Comparison of ENCODE assay signal across 4 worm cellular contexts in the genomic region with DNA sequence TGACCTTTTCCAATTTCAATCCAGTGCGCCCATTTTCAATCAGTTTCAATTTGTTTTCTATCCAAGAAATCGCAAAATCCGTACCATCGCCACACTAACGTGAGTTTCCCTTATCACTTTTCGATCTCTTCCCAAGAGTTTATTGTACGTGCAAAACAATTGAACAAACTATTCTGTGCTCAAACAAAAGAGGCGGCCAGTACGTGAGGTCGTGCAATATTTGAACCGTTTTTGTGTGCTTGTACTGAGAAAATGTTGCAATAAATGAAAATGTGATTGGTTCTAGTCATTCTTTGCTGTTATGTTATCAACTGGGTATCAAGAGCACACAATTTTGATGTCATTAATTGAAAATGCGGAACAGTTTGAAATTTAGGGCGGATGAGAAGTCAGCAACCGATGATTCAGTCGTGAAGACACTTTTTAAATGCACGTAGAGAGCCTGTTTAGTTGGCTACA.
A peak's percentile ranks its signal among the peaks of the same experiment; 100 is the strongest.
TF ChIP-seq lines count a peak whose summit lies in the region.

A gene (plus strand): TSS at position 51 of the 459 bp plus-strand sequence.

TF ChIP-seq in whole organism, L1 larva, 84 proteins besides CTCF, POLR2A, EP300 and RAD21:
- TF ChIP-seq skn-1 (tag; optimal IDR thresholded peaks at IDR 0.05; lab: Kevin White, UChicago) (no peak), nhr-71 (tag; optimal IDR thresholded peaks at IDR 0.05; lab: Kevin White, UChicago) (no peak), zag-1 (tag; optimal IDR thresholded peaks at IDR 0.05; lab: Kevin White, UChicago) (no peak), tlp-1 (tag; optimal IDR thresholded peaks at IDR 0.05; lab: Kevin White, UChicago) (no peak), ceh-63 (GFP tag; optimal IDR thresholded peaks at IDR 0.05; lab: Kevin White, UChicago) (no peak), nhr-20 (tag; optimal IDR thresholded peaks at IDR 0.05; lab: Kevin White, UChicago) (peak; percentile 43), lin-35 (GFP tag; optimal IDR thresholded peaks at IDR 0.05; lab: Kevin White, UChicago) (peak in 1 of 2 experiments; percentile 26), efl-3 (GFP tag; optimal IDR thresholded peaks at IDR 0.05; lab: Kevin White, UChicago) (no peak), elt-2 (tag; optimal IDR thresholded peaks at IDR 0.05; lab: Kevin White, UChicago) (peak; percentile 11), irx-1 (tag; optimal IDR thresholded peaks at IDR 0.05; lab: Kevin White, UChicago) (no peak), grh-1 (GFP tag; IDR thresholded peaks at IDR 0.05; lab: Robert Waterston, UW) (no peak), unc-62 (GFP tag; optimal IDR thresholded peaks at IDR 0.05; lab: Kevin White, UChicago) (no peak), lin-39 (tag; optimal IDR thresholded peaks at IDR 0.05; lab: Kevin White, UChicago) (no peak)

TF ChIP-seq in whole organism, L2 larva, 48 proteins besides CTCF, POLR2A, EP300 and RAD21:
- no peak for TF ChIP-seq lin-13 (GFP tag; optimal IDR thresholded peaks at IDR 0.05; lab: Kevin White, UChicago)
- peak; percentile 27 for TF ChIP-seq fos-1 (tag; optimal IDR thresholded peaks at IDR 0.05; lab: Kevin White, UChicago)

TF ChIP-seq in whole organism, L3 larva, 47 proteins besides CTCF, POLR2A, EP300 and RAD21:
- no peak for TF ChIP-seq nfya-1 (tag; optimal IDR thresholded peaks at IDR 0.05; lab: Kevin White, UChicago; ENCODE audit: insufficient read depth)
- no peak for TF ChIP-seq hmg-11 (tag; optimal IDR thresholded peaks at IDR 0.05; lab: Kevin White, UChicago)
- peak; percentile 55 for TF ChIP-seq pha-4 (tag; optimal IDR thresholded peaks at IDR 0.05; lab: Kevin White, UChicago)
- TF ChIP-seq nhr-76 (tag; optimal IDR thresholded peaks at IDR 0.05; lab: Kevin White, UChicago): no peak
- no peak for TF ChIP-seq mdl-1 (tag; optimal IDR thresholded peaks at IDR 0.05; lab: Kevin White, UChicago)
- TF ChIP-seq pqm-1 (tag; optimal IDR thresholded peaks at IDR 0.05; lab: Kevin White, UChicago): peak; percentile 30
- TF ChIP-seq fkh-10 (GFP tag; optimal IDR thresholded peaks at IDR 0.05; lab: Kevin White, UChicago): no peak
- no peak for TF ChIP-seq nhr-67 (tag; optimal IDR thresholded peaks at IDR 0.05; lab: Kevin White, UChicago)
- TF ChIP-seq mml-1 (tag; optimal IDR thresholded peaks at IDR 0.05; lab: Kevin White, UChicago): no peak
- no peak for TF ChIP-seq nhr-237 (tag; optimal IDR thresholded peaks at IDR 0.05; lab: Kevin White, UChicago)
- TF ChIP-seq jun-1 (tag; optimal IDR thresholded peaks at IDR 0.05; lab: Kevin White, UChicago): peak; percentile 12

TF ChIP-seq in whole organism, L4 larva, 104 proteins besides CTCF, POLR2A, EP300 and RAD21:
- TF ChIP-seq dpl-1 (GFP tag; optimal IDR thresholded peaks at IDR 0.05; lab: Kevin White, UChicago) (no peak), zfp-3 (GFP tag; conservative IDR thresholded peaks at IDR 0.05; lab: Robert Waterston, UW) (no peak), lir-3 (tag; optimal IDR thresholded peaks at IDR 0.05; lab: Kevin White, UChicago) (no peak), unc-62 (GFP tag; optimal IDR thresholded peaks at IDR 0.05 in 1 of 2; lab: Kevin White, UChicago) (no peak), unc-62 (tag; optimal IDR thresholded peaks at IDR 0.05; lab: Kevin White, UChicago) (no peak), T26A8.4 (GFP tag; IDR thresholded peaks at IDR 0.05; lab: Robert Waterston, UW) (no peak), hif-1 (tag; optimal IDR thresholded peaks at IDR 0.05; lab: Kevin White, UChicago) (peak in 1 of 2 experiments; percentile 48), lsy-2 (tag; optimal IDR thresholded peaks at IDR 0.05; lab: Kevin White, UChicago) (no peak), nhr-28 (tag; optimal IDR thresholded peaks at IDR 0.05; lab: Kevin White, UChicago) (peak; percentile 64), lin-39 (tag; optimal IDR thresholded peaks at IDR 0.05; lab: Kevin White, UChicago) (no peak), Y5F2A.4 (GFP tag; optimal IDR thresholded peaks at IDR 0.05; lab: Kevin White, UChicago) (no peak), lin-15B (tag; optimal IDR thresholded peaks at IDR 0.05; lab: Kevin White, UChicago) (no peak), fkh-10 (GFP tag; optimal IDR thresholded peaks at IDR 0.05; lab: Kevin White, UChicago) (no peak), skn-1 (tag; optimal IDR thresholded peaks at IDR 0.05; lab: Kevin White, UChicago) (no peak), zfp-2 (tag; optimal IDR thresholded peaks at IDR 0.05; lab: Kevin White, UChicago) (no peak), egl-27 (tag; optimal IDR thresholded peaks at IDR 0.05; lab: Kevin White, UChicago) (no peak), arid-1 (GFP tag; conservative IDR thresholded peaks at IDR 0.05; lab: Robert Waterston, UW) (no peak), mxl-3 (GFP tag; optimal IDR thresholded peaks at IDR 0.05; lab: Kevin White, UChicago) (no peak), nhr-42 (GFP tag; IDR thresholded peaks at IDR 0.05; lab: Robert Waterston, UW) (no peak), dmd-9 (GFP tag; IDR thresholded peaks at IDR 0.05; lab: Robert Waterston, UW) (no peak), egl-43 (GFP tag; IDR thresholded peaks at IDR 0.05; lab: Robert Waterston, UW) (no peak), ceh-28 (tag; optimal IDR thresholded peaks at IDR 0.05; lab: Kevin White, UChicago) (no peak), snpc-4 (tag; optimal IDR thresholded peaks at IDR 0.05; lab: Kevin White, UChicago) (no peak), daf-16 (GFP tag; optimal IDR thresholded peaks at IDR 0.05; lab: Kevin White, UChicago) (no peak), daf-16 (tag; optimal IDR thresholded peaks at IDR 0.05; lab: Kevin White, UChicago) (no peak), pqm-1 (tag; optimal IDR thresholded peaks at IDR 0.05; lab: Kevin White, UChicago) (peak; percentile 27), dmd-6 (GFP tag; IDR thresholded peaks at IDR 0.05; lab: Robert Waterston, UW) (peak; percentile 34; the same call in 1 of the 2 replicates)
